Fruit fly (Drosophila melanogaster) whole organism, prepupa: ENCODE data around the gene Ctps.

ENCODE experiments used
- Blimp-1 ChIP-seq: fragments of 200-800 bp; sonication (Bioruptor generic); optimal IDR thresholded peaks from 3 replicates; lab custom pipeline; 2017; ENCODE audit warnings: missing biosample characterization, missing genetic modification characterization, mild to moderate bottlenecking, moderate library complexity, missing genetic modification reagents
- CG10631 ChIP-seq: fragments of 200-800 bp; sonication (Bioruptor generic); optimal IDR thresholded peaks from 2 replicates; lab custom pipeline; 2016; ENCODE audit warnings: missing biosample characterization, missing genetic modification characterization
- CG11294 ChIP-seq: fragments of 200-800 bp; sonication (Bioruptor generic); IDR thresholded peaks from 2 replicates; pipeline ENCODE4 v1.3.6; 2022; ENCODE audit warnings: missing biosample characterization, missing genetic modification characterization
- CG11762 ChIP-seq: fragments of 200-800 bp; sonication (Bioruptor generic); optimal IDR thresholded peaks from 3 replicates; lab custom pipeline; 2016; ENCODE audit warnings: missing biosample characterization, missing genetic modification characterization; ENCODE audit not compliant: insufficient read depth
- CG15336 ChIP-seq: fragments of 200-800 bp; sonication (Bioruptor generic); IDR thresholded peaks from 2 replicates; pipeline ENCODE4 v1.3.6; 2022; ENCODE audit warnings: missing biosample characterization, missing genetic modification characterization
- CG1621 ChIP-seq: fragments of 200-800 bp; sonication (Bioruptor generic); optimal IDR thresholded peaks from 3 replicates; lab custom pipeline; 2018; ENCODE audit warnings: missing biosample characterization, mild to moderate bottlenecking, missing genetic modification characterization
- CG31627 ChIP-seq: fragments of 200-800 bp; sonication (Bioruptor generic); optimal IDR thresholded peaks from 3 replicates; lab custom pipeline; 2016; ENCODE audit warnings: missing biosample characterization, missing genetic modification characterization
- CG34406 ChIP-seq: fragments of 200-800 bp; sonication (Bioruptor generic); optimal IDR thresholded peaks from 3 replicates; lab custom pipeline; 2016; ENCODE audit warnings: missing biosample characterization, missing genetic modification characterization
- CG3919 ChIP-seq: fragments of 200-800 bp; sonication (Bioruptor generic); optimal IDR thresholded peaks from 3 replicates; lab custom pipeline; 2016; ENCODE audit warnings: missing biosample characterization, missing genetic modification characterization
- CG4318 ChIP-seq: fragments of 200-800 bp; sonication (Bioruptor generic); optimal IDR thresholded peaks from 3 replicates; lab custom pipeline; 2017; ENCODE audit warnings: missing biosample characterization, mild to moderate bottlenecking, missing genetic modification characterization
- CG6163 ChIP-seq: fragments of 200-800 bp; sonication (Bioruptor generic); IDR thresholded peaks from 3 replicates; pipeline ENCODE4 v1.3.6; 2022; ENCODE audit warnings: missing biosample characterization, missing genetic modification characterization
- CG6276 ChIP-seq: fragments of 200-800 bp; sonication (Bioruptor generic); optimal IDR thresholded peaks from 2 replicates; lab custom pipeline; 2017; ENCODE audit warnings: missing biosample characterization, mild to moderate bottlenecking, missing genetic modification characterization
- CG6792 ChIP-seq: fragments of 200-800 bp; sonication (Bioruptor generic); optimal IDR thresholded peaks from 3 replicates; lab custom pipeline; 2016; ENCODE audit warnings: missing biosample characterization, missing genetic modification characterization
- CG6808 ChIP-seq: fragments of 200-800 bp; sonication (Bioruptor generic); optimal IDR thresholded peaks from 3 replicates; lab custom pipeline; 2017; ENCODE audit warnings: missing biosample characterization, missing genetic modification characterization, mild to moderate bottlenecking, moderate library complexity, missing genetic modification reagents
- CG6854 ChIP-seq: fragments of 200-800 bp; sonication (Bioruptor generic); optimal IDR thresholded peaks from 2 replicates; lab custom pipeline; 2017; ENCODE audit warnings: missing biosample characterization, mild to moderate bottlenecking, missing genetic modification characterization
- CG7368 ChIP-seq: fragments of 200-800 bp; sonication (Bioruptor generic); optimal IDR thresholded peaks from 3 replicates; lab custom pipeline; 2016; ENCODE audit warnings: missing biosample characterization, missing genetic modification characterization
- CG8319 ChIP-seq: fragments of 200-800 bp; sonication (Bioruptor generic); optimal IDR thresholded peaks from 3 replicates; lab custom pipeline; 2016; ENCODE audit warnings: missing biosample characterization, missing genetic modification characterization
- CG8632 ChIP-seq: fragments of 200-800 bp; sonication (Bioruptor generic); optimal IDR thresholded peaks from 3 replicates; lab custom pipeline; 2016; ENCODE audit warnings: missing biosample characterization, missing genetic modification characterization
- CG9139 ChIP-seq: fragments of 200-800 bp; sonication (Bioruptor generic); optimal IDR thresholded peaks from 3 replicates; lab custom pipeline; 2017; ENCODE audit warnings: missing biosample characterization, mild to moderate bottlenecking, missing genetic modification characterization
- Eip75B ChIP-seq: fragments of 200-800 bp; sonication (Bioruptor generic); optimal IDR thresholded peaks from 3 replicates; lab custom pipeline; 2016; ENCODE audit warnings: missing biosample characterization, missing genetic modification characterization
- Eip78C ChIP-seq: fragments of 200-800 bp; sonication (Bioruptor generic); peaks from one replicate; lab custom pipeline; 2016; ENCODE audit warnings: missing biosample characterization, missing genetic modification characterization
- Eip93F ChIP-seq: fragments of 200-800 bp; sonication (Bioruptor generic); optimal IDR thresholded peaks from 2 replicates; lab custom pipeline; 2016; ENCODE audit warnings: missing biosample characterization, mild to moderate bottlenecking, missing genetic modification characterization
- Gug ChIP-seq: fragments of 200-800 bp; sonication (Bioruptor generic); IDR thresholded peaks from 2 replicates; pipeline ENCODE4 v1.3.6; 2022; ENCODE audit warnings: missing biosample characterization, missing genetic modification characterization
- Hr38 ChIP-seq: sonication (Bioruptor generic); optimal IDR thresholded peaks from 2 replicates; lab custom pipeline; 2016; ENCODE audit warnings: missing biosample characterization, missing genetic modification characterization
- Hr39 ChIP-seq: fragments of 200-800 bp; sonication (Bioruptor generic); optimal IDR thresholded peaks from 2 replicates; lab custom pipeline; 2016; ENCODE audit warnings: missing biosample characterization, missing genetic modification characterization
- Hr4 ChIP-seq: fragments of 200-800 bp; sonication (Bioruptor generic); optimal IDR thresholded peaks from 3 replicates; lab custom pipeline; 2016; ENCODE audit warnings: missing biosample characterization, missing genetic modification characterization
- Lpt ChIP-seq: fragments of 200-800 bp; sonication (Bioruptor generic); optimal IDR thresholded peaks from 3 replicates; lab custom pipeline; 2016; ENCODE audit warnings: missing biosample characterization, missing genetic modification characterization
- Met ChIP-seq: fragments of 200-800 bp; sonication (Bioruptor generic); optimal IDR thresholded peaks from 3 replicates; lab custom pipeline; 2016; ENCODE audit warnings: missing biosample characterization, missing genetic modification characterization
- OdsH ChIP-seq: fragments of 200-800 bp; sonication (Bioruptor generic); optimal IDR thresholded peaks from 3 replicates; lab custom pipeline; 2016; ENCODE audit warnings: missing biosample characterization, missing genetic modification characterization
- Smox ChIP-seq: fragments of 200-800 bp; sonication (Bioruptor generic); optimal IDR thresholded peaks from 3 replicates; lab custom pipeline; 2016; ENCODE audit warnings: missing biosample characterization, missing genetic modification characterization
- Sox102F ChIP-seq: fragments of 200-800 bp; sonication (Bioruptor generic); optimal IDR thresholded peaks from 2 replicates; lab custom pipeline; 2016; ENCODE audit warnings: missing biosample characterization, mild to moderate bottlenecking, missing genetic modification characterization
- Sox14 ChIP-seq: fragments of 200-800 bp; sonication (Bioruptor generic); optimal IDR thresholded peaks from 3 replicates; lab custom pipeline; 2016; ENCODE audit warnings: missing biosample characterization, missing genetic modification characterization
- achi ChIP-seq: fragments of 200-800 bp; sonication (Bioruptor generic); optimal IDR thresholded peaks from 3 replicates; lab custom pipeline; 2016; ENCODE audit warnings: missing biosample characterization, missing genetic modification characterization
- dac ChIP-seq: fragments of 200-800 bp; sonication (Bioruptor generic); optimal IDR thresholded peaks from 2 replicates; lab custom pipeline; 2017; ENCODE audit warnings: missing biosample characterization, mild to moderate bottlenecking, missing genetic modification characterization
- dsx ChIP-seq: fragments of 200-800 bp; optimal IDR thresholded peaks from 3 replicates; lab custom pipeline; 2019; ENCODE audit warnings: missing biosample characterization, mild to moderate bottlenecking, missing genetic modification characterization, moderate library complexity; ENCODE audit not compliant: poor library complexity, severe bottlenecking
- eg ChIP-seq: fragments of 200-800 bp; sonication (Bioruptor generic); IDR thresholded peaks from 3 replicates; pipeline ENCODE4 v1.3.6; 2022; ENCODE audit warnings: missing biosample characterization, missing genetic modification characterization
- fd59A ChIP-seq: fragments of 200-800 bp; sonication (Bioruptor generic); optimal IDR thresholded peaks from 2 replicates; lab custom pipeline; 2017; ENCODE audit warnings: missing biosample characterization, mild to moderate bottlenecking, missing genetic modification characterization, missing genetic modification reagents
- fkh ChIP-seq: fragments of 200-800 bp; sonication (Bioruptor generic); optimal IDR thresholded peaks from 3 replicates; lab custom pipeline; 2017; ENCODE audit warnings: missing biosample characterization, mild to moderate bottlenecking, missing genetic modification characterization, moderate library complexity
- lz ChIP-seq: fragments of 200-800 bp; sonication (Bioruptor generic); optimal IDR thresholded peaks from 3 replicates; lab custom pipeline; 2016; ENCODE audit warnings: missing biosample characterization, missing genetic modification characterization
- net ChIP-seq: fragments of 200-800 bp; sonication (Bioruptor generic); optimal IDR thresholded peaks from 3 replicates; lab custom pipeline; 2016; ENCODE audit warnings: missing biosample characterization, missing genetic modification characterization
- pdm3 ChIP-seq: fragments of 200-800 bp; sonication (Bioruptor generic); optimal IDR thresholded peaks from 3 replicates; lab custom pipeline; 2016; ENCODE audit warnings: missing biosample characterization, missing genetic modification characterization
- spab ChIP-seq: fragments of 200-800 bp; sonication (Bioruptor generic); optimal IDR thresholded peaks from 2 replicates; lab custom pipeline; 2017; ENCODE audit warnings: missing biosample characterization, mild to moderate bottlenecking, missing genetic modification characterization, missing genetic modification reagents
- ss ChIP-seq, 2 experiments: fragments of 200-800 bp; sonication (Bioruptor generic); optimal IDR thresholded peaks; 2 replicates in 1 of 2; 3 replicates in 1 of 2; lab custom pipeline; 2017 to 2018; ENCODE audit warnings: mild to moderate bottlenecking in 2 of 2, missing biosample characterization in 2 of 2, missing genetic modification characterization in 2 of 2, moderate library complexity in 1 of 2
- svp ChIP-seq: fragments of 200-800 bp; sonication (Bioruptor generic); peaks from one replicate; lab custom pipeline; 2016; ENCODE audit warnings: missing biosample characterization, missing genetic modification characterization
- topi ChIP-seq: fragments of 200-800 bp; sonication (Bioruptor generic); optimal IDR thresholded peaks from 3 replicates; lab custom pipeline; 2016; ENCODE audit warnings: missing biosample characterization, missing genetic modification characterization
- vri ChIP-seq: fragments of 200-800 bp; sonication (Bioruptor generic); optimal IDR thresholded peaks from 3 replicates; lab custom pipeline; 2016; ENCODE audit warnings: missing biosample characterization, mild to moderate bottlenecking, missing genetic modification characterization

The Ctps gene

dm6 chr3L:15094589-15095288 lies 3.0 kb upstream of the Ctps start, which contains the start of the genes sstn, Plp and GlyRS (continued):
- TF ChIP-seq CG8632: peak; percentile 28
- no peak for TF ChIP-seq CG11294 (GFP tag; lab: Robert Waterston, UW)
- no peak for TF ChIP-seq Sox14 (GFP tag; lab: Kevin White, UChicago)
- peak; percentile 24 for TF ChIP-seq vri (GFP tag; lab: Kevin White, UChicago)
- TF ChIP-seq Sox102F: no peak
- TF ChIP-seq CG6276: no peak
- TF ChIP-seq Eip93F (GFP tag; lab: Kevin White, UChicago): peak; percentile 19
- TF ChIP-seq dsx: peak; percentile 41

dm6 chr3L:15098659-15099512 lies 1.2 kb downstream of the Ctps start:
- TF ChIP-seq Hr4 (GFP tag; lab: Kevin White, UChicago): peak; percentile 43
- peak; percentile 86 for TF ChIP-seq CG10631 (GFP tag; lab: Kevin White, UChicago)
- TF ChIP-seq Hr38: no peak
- peak; percentile 56 for TF ChIP-seq CG9139
- TF ChIP-seq CG31627: no peak
- TF ChIP-seq CG6276: peak; percentile 91
- peak; percentile 71 for TF ChIP-seq CG34406 (GFP tag; lab: Kevin White, UChicago)
- TF ChIP-seq CG6792 (GFP tag; lab: Kevin White, UChicago): peak; percentile 69
- TF ChIP-seq ss (GFP tag; optimal IDR thresholded peaks at IDR 0.05; lab: Kevin White, UChicago): peak; percentile 23 to 51
- peak; percentile 35 for TF ChIP-seq dac
- peak; percentile 36 for TF ChIP-seq CG1621
- TF ChIP-seq CG4318 (GFP tag; lab: Kevin White, UChicago): peak; percentile 74
- peak; percentile 90 for TF ChIP-seq Gug (GFP tag; lab: Robert Waterston, UW)
- peak; percentile 26 for TF ChIP-seq Smox (GFP tag; lab: Kevin White, UChicago)
- TF ChIP-seq Lpt: peak; percentile 90
- TF ChIP-seq Hr39 (GFP tag; lab: Kevin White, UChicago): no peak
- peak; percentile 67 for TF ChIP-seq CG11294 (GFP tag; lab: Robert Waterston, UW)
- peak; percentile 81 for TF ChIP-seq Eip75B (GFP tag; lab: Kevin White, UChicago)
- peak; percentile 70 for TF ChIP-seq OdsH
- peak; percentile 77 for TF ChIP-seq spab (GFP tag; lab: Kevin White, UChicago)
- TF ChIP-seq topi (GFP tag; lab: Kevin White, UChicago): peak; percentile 61
- TF ChIP-seq vri (GFP tag; lab: Kevin White, UChicago): peak; percentile 3
- peak; percentile 48 for TF ChIP-seq Met (GFP tag; lab: Kevin White, UChicago)
- TF ChIP-seq CG6163 (GFP tag; lab: Robert Waterston, UW): no peak; the same call in 1 of the 3 replicates
- TF ChIP-seq Eip78C (GFP tag; lab: Kevin White, UChicago): peak; percentile 90
- peak; percentile 86 for TF ChIP-seq CG3919 (GFP tag; lab: Kevin White, UChicago)
- peak; percentile 18 for TF ChIP-seq pdm3 (GFP tag; lab: Kevin White, UChicago)
- TF ChIP-seq fkh (GFP tag; lab: Kevin White, UChicago): peak; percentile 95
- peak; percentile 3 for TF ChIP-seq Sox102F
- peak; percentile 94 for TF ChIP-seq eg
- peak; percentile 52 for TF ChIP-seq lz (GFP tag; lab: Kevin White, UChicago)
- peak; percentile 76 for TF ChIP-seq CG8632
- peak; percentile 72 for TF ChIP-seq CG6808 (GFP tag; lab: Kevin White, UChicago)
- TF ChIP-seq CG7368 (GFP tag; lab: Kevin White, UChicago): peak; percentile 86
- TF ChIP-seq fd59A (GFP tag; lab: Kevin White, UChicago): no peak
- peak; percentile 95 for TF ChIP-seq CG15336 (GFP tag; lab: Robert Waterston, UW)
- peak; percentile 16 for TF ChIP-seq Sox14 (GFP tag; lab: Kevin White, UChicago)
- TF ChIP-seq CG11762: peak; percentile 74
- TF ChIP-seq svp: peak; percentile 70
- TF ChIP-seq CG8319 (GFP tag; lab: Kevin White, UChicago): peak; percentile 62
- TF ChIP-seq Blimp-1 (GFP tag; lab: Kevin White, UChicago): peak; percentile 94
- peak; percentile 71 for TF ChIP-seq net (GFP tag; lab: Kevin White, UChicago)
- TF ChIP-seq achi (GFP tag; lab: Kevin White, UChicago): peak; percentile 73
- peak; percentile 23 for TF ChIP-seq CG6854 (GFP tag; lab: Kevin White, UChicago)
